Worm (Caenorhabditis elegans): Measurements from ENCODE around the gene srw-76.

DNA sequence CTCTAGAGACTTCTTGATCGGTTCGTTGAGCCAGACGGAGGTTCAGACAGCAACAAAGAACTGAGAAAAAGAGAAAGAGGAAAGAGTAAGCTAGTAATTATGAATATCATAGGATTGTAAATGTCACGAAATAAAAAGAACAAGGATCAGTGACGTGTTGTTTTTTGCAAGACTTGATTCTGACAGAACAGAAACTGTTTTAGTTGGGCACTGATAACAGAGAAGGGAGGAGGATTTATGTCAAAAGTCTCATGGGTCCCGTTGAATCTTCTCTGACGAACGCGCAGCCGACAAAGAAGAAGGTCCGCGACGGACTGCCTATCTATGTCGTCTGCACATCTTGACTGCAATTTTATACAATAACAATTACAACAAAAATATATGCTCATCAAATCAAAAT is 37.5 kb downstream of the srw-76 start, which contains the start of gene T03E6.9:
- TF ChIP-seq snpc-4 (tag; optimal IDR thresholded peaks at IDR 0.05) = no peak
- TF ChIP-seq mep-1 (tag; optimal IDR thresholded peaks at IDR 0.05) = no peak
- no peak for TF ChIP-seq mls-2 (tag; optimal IDR thresholded peaks at IDR 0.05)
- no peak for TF ChIP-seq nhr-237 (tag; optimal IDR thresholded peaks at IDR 0.05)
- no peak for TF ChIP-seq nhr-12 (tag; optimal IDR thresholded peaks at IDR 0.05)
- TF ChIP-seq ceh-83 (GFP tag; optimal IDR thresholded peaks at IDR 0.05) = no peak
- no peak for TF ChIP-seq ztf-11 (tag; optimal IDR thresholded peaks at IDR 0.05)
- TF ChIP-seq pha-4 (tag; optimal IDR thresholded peaks at IDR 0.05) = no peak
- no peak for TF ChIP-seq lin-32 (GFP tag; optimal IDR thresholded peaks at IDR 0.05)
